Worm (Caenorhabditis elegans): ENCODE results near the gene Y59A8B.24.
A peak's percentile ranks its signal among the peaks of the same experiment; 100 is the strongest.

Gene Y59A8B.24

ce11 chrV:17943877-17944472 is 7.8 kb upstream of the Y59A8B.24 start:
- no peak for TF ChIP-seq Y53G8AR.9 (GFP tag; conservative IDR thresholded peaks at IDR 0.05)
- TF ChIP-seq attf-3 (GFP tag; conservative IDR thresholded peaks at IDR 0.05), result no peak
- peak; percentile 85 for TF ChIP-seq zfh-2 (GFP tag; conservative IDR thresholded peaks at IDR 0.05)
- TF ChIP-seq efl-1 (GFP tag; optimal IDR thresholded peaks at IDR 0.05), result no peak
- TF ChIP-seq madf-3 (GFP tag; IDR thresholded peaks at IDR 0.05), result 0 out of 2 replicates have a peak, but pooled peaks have one; percentile 9
- TF ChIP-seq F37B4.10 (GFP tag; IDR thresholded peaks at IDR 0.05), result 0 out of 2 replicates have a peak, but pooled peaks have one; percentile 23
- 0 out of 2 replicates have a peak, but pooled peaks have one; percentile 61 for TF ChIP-seq bed-1 (GFP tag; IDR thresholded peaks at IDR 0.05)
- no peak for TF ChIP-seq nfya-1 (tag; optimal IDR thresholded peaks at IDR 0.05; ENCODE audit: borderline replicate concordance, insufficient read depth)
- peak; percentile 74 for TF ChIP-seq egrh-3 (GFP tag; IDR thresholded peaks at IDR 0.05)

ce11 chrV:17944849-17945452 is 6.8 kb upstream of the Y59A8B.24 start:
- TF ChIP-seq Y53G8AR.9 (GFP tag; conservative IDR thresholded peaks at IDR 0.05) (no peak), ama-1 (optimal IDR thresholded peaks at IDR 0.05) (no peak), ama-1 (GFP tag; optimal IDR thresholded peaks at IDR 0.05) (no peak), repo-1 (tag; optimal IDR thresholded peaks at IDR 0.05) (no peak), hmg-1.2 (GFP tag; IDR thresholded peaks at IDR 0.05) (no peak), fkh-3 (tag; optimal IDR thresholded peaks at IDR 0.05) (no peak), egrh-3 (GFP tag; IDR thresholded peaks at IDR 0.05) (peak; percentile 69; the same call in 1 of the 2 replicates), mxl-1 (tag; optimal IDR thresholded peaks at IDR 0.05) (no peak), ceh-27 (GFP tag; optimal IDR thresholded peaks at IDR 0.05) (no peak), zfh-2 (GFP tag; conservative IDR thresholded peaks at IDR 0.05) (0 out of 2 replicates have a peak, but pooled peaks have one; percentile 6), pha-4 (tag; optimal IDR thresholded peaks at IDR 0.05) (no peak), B0336.3 (GFP tag; IDR thresholded peaks at IDR 0.05) (no peak), xnd-1 (tag; optimal IDR thresholded peaks at IDR 0.05) (no peak), ztf-26 (tag; optimal IDR thresholded peaks at IDR 0.05) (no peak)

DNA sequence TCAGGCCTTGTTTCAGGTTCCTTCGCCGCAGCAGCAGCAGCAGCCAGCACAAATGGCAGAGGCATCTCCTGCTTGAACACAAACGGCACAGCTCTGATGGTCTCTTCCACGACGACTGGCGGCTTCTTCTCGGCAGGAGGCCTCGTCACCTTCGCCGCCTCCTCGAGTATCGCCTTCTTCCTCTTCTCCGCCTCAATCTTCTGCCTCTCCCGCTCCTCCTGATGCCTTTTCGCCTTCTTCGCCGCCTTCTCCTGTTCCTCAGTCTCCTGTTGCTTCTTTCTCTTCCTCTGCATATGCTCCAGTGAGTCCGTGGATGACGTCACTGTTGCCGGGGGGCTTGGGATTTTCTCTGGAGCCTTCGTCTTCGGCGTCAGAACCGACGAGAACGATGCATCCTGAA is 6.3 kb upstream of the Y59A8B.24 start:
- TF ChIP-seq lin-26 (GFP tag; IDR thresholded peaks at IDR 0.05), result 0 out of 2 replicates have a peak, but pooled peaks have one; percentile 12
- peak; percentile 56; the same call in 1 of the 2 replicates for TF ChIP-seq egrh-3 (GFP tag; IDR thresholded peaks at IDR 0.05)
- 0 out of 2 replicates have a peak, but pooled peaks have one; percentile 6 for TF ChIP-seq zfh-2 (GFP tag; conservative IDR thresholded peaks at IDR 0.05)
- no peak for TF ChIP-seq K11D2.4 (GFP tag; IDR thresholded peaks at IDR 0.05)

- TF ChIP-seq madf-3 (GFP tag; IDR thresholded peaks at IDR 0.05), result no peak
- peak; percentile 73 for TF ChIP-seq tbp1 (GFP tag; optimal IDR thresholded peaks at IDR 0.05)
- no peak for TF ChIP-seq rpc-1 (optimal IDR thresholded peaks at IDR 0.05)
- peak; percentile 63 for TF ChIP-seq rpc-1 (tag; optimal IDR thresholded peaks at IDR 0.05)
These were observed 4.5 kb upstream of the Y59A8B.24 start for ce11 chrV:17947266-17947665.

ce11 chrV:17948036-17948691 is 3.6 kb upstream of the Y59A8B.24 start:
- TF ChIP-seq aptf-2 (GFP tag; conservative IDR thresholded peaks at IDR 0.05), result no peak
- peak; percentile 56 for TF ChIP-seq tbp1 (GFP tag; optimal IDR thresholded peaks at IDR 0.05)
- peak; percentile 32 for TF ChIP-seq B0261.1 (tag; optimal IDR thresholded peaks at IDR 0.05)
- TF ChIP-seq tbx-9 (tag; optimal IDR thresholded peaks at IDR 0.05; ENCODE audit: borderline replicate concordance), result no peak
- TF ChIP-seq rcor-1 (GFP tag; IDR thresholded peaks at IDR 0.05), result no peak
- no peak for TF ChIP-seq rpc-1 (optimal IDR thresholded peaks at IDR 0.05)
- TF ChIP-seq rpc-1 (tag; optimal IDR thresholded peaks at IDR 0.05), result peak; percentile 66
- TF ChIP-seq C06A6.2 (GFP tag; conservative IDR thresholded peaks at IDR 0.05), result no peak
- no peak for TF ChIP-seq sea-2 (GFP tag; IDR thresholded peaks at IDR 0.05)
- TF ChIP-seq ceh-58 (GFP tag; IDR thresholded peaks at IDR 0.05), result no peak
- TF ChIP-seq mxl-1 (tag; optimal IDR thresholded peaks at IDR 0.05), result no peak

All from whole organism, young adult.